Worm (Caenorhabditis elegans): ENCODE data around the gene coh-3.

The coh-3 gene

DNA sequence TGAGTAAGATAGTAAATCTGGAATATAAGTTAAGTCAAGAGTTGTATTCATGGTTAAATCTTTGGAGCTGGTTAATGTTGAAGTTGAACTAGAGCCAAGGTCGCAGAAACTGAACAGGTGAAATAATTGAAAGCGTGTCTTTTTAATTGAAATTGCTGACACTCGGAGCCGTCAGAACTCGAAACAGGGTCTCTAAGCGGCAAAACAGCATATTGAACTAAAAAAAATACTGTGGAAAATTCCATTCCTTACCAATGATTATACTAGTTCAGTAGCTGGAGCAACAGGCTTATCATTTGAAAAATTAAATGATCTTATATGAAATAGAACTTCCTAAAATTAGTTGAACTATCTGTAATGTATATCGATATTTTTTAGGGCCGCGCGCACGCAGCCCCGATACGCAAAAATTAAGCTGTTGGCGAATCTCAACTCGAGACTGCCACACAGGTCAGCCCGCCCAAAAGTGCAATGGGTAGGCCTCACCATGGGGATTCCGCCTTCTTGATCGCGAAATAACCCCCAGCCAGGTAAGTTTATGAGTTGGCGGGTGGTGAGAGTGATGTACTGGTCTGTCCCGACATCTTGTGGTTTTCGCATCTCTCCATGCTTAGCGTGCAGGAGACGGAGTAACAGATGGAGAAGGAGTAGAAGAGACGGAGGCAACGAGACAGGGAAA lies 11.1 kb downstream of the coh-3 start, which contains the start of gene srz-97 (continued):
- TF ChIP-seq ets-4 (GFP tag; optimal IDR thresholded peaks at IDR 0.05): no peak
- TF ChIP-seq ztf-22 (GFP tag; optimal IDR thresholded peaks at IDR 0.05): no peak
- peak; percentile 62 for TF ChIP-seq B0336.3 (GFP tag; IDR thresholded peaks at IDR 0.05)
- no peak for TF ChIP-seq K12H6.12 (tag; optimal IDR thresholded peaks at IDR 0.05)
- no peak for TF ChIP-seq K11D2.4 (GFP tag; IDR thresholded peaks at IDR 0.05)
- TF ChIP-seq Y95B8A.8 (GFP tag; IDR thresholded peaks at IDR 0.05): peak; percentile 83; the same call in 1 of the 2 replicates
- peak; percentile 65 for TF ChIP-seq nfyb-1 (GFP tag; IDR thresholded peaks at IDR 0.05)
- TF ChIP-seq nhr-90 (tag; optimal IDR thresholded peaks at IDR 0.05): no peak
- TF ChIP-seq hmg-1.2 (GFP tag; IDR thresholded peaks at IDR 0.05): peak; percentile 93
- TF ChIP-seq ceh-27 (GFP tag; optimal IDR thresholded peaks at IDR 0.05): no peak
- TF ChIP-seq nhr-120 (GFP tag; IDR thresholded peaks at IDR 0.05): no peak
- TF ChIP-seq B0261.1 (tag; optimal IDR thresholded peaks at IDR 0.05): peak; percentile 17
- no peak for TF ChIP-seq rec-8 (tag; optimal IDR thresholded peaks at IDR 0.05)
- no peak for TF ChIP-seq ceh-79 (tag; optimal IDR thresholded peaks at IDR 0.05)
- no peak for TF ChIP-seq sdz-38 (tag; optimal IDR thresholded peaks at IDR 0.05)
- TF ChIP-seq bed-1 (GFP tag; IDR thresholded peaks at IDR 0.05): no peak
- TF ChIP-seq F57C9.4 (tag; optimal IDR thresholded peaks at IDR 0.05): no peak
- peak; percentile 65 for TF ChIP-seq F49E8.2 (tag; optimal IDR thresholded peaks at IDR 0.05; ENCODE audit: insufficient read depth)
- TF ChIP-seq hlh-26 (GFP tag; conservative IDR thresholded peaks at IDR 0.05): no peak
- TF ChIP-seq snpc-4 (GFP tag; optimal IDR thresholded peaks at IDR 0.05): peak; percentile 94
- TF ChIP-seq snpc-4 (tag; optimal IDR thresholded peaks at IDR 0.05): peak; percentile 93 to 99 (median 98)
- no peak for TF ChIP-seq mxl-1 (tag; optimal IDR thresholded peaks at IDR 0.05)
- TF ChIP-seq F22D6.2 (tag; optimal IDR thresholded peaks at IDR 0.05): no peak
- TF ChIP-seq lin-26 (GFP tag; IDR thresholded peaks at IDR 0.05): peak; percentile 68; the same call in 1 of the 2 replicates
- TF ChIP-seq mes-4 (tag; optimal IDR thresholded peaks at IDR 0.05): peak; percentile 17
- no peak for TF ChIP-seq nhr-179 (tag; optimal IDR thresholded peaks at IDR 0.05)
- TF ChIP-seq lin-40 (tag; optimal IDR thresholded peaks at IDR 0.05): no peak
- TF ChIP-seq ceh-100 (GFP tag; IDR thresholded peaks at IDR 0.05): 0 out of 2 replicates have a peak, but pooled peaks have one; percentile 42
- TF ChIP-seq F39B2.1 (GFP tag; IDR thresholded peaks at IDR 0.05): no peak
- peak; percentile 37; the same call in 1 of the 2 replicates for TF ChIP-seq ekl-4 (GFP tag; IDR thresholded peaks at IDR 0.05)
- no peak for TF ChIP-seq ztf-6 (GFP tag; IDR thresholded peaks at IDR 0.05)
- TF ChIP-seq Y56A3A.18 (GFP tag; IDR thresholded peaks at IDR 0.05): peak; percentile 48; the same call in 1 of the 2 replicates
- TF ChIP-seq xnd-1 (tag; optimal IDR thresholded peaks at IDR 0.05): peak; percentile 21
- TF ChIP-seq rcor-1 (GFP tag; IDR thresholded peaks at IDR 0.05): peak; percentile 81
- no peak for TF ChIP-seq unc-62 (GFP tag; optimal IDR thresholded peaks at IDR 0.05)
- no peak for TF ChIP-seq lir-1 (GFP tag; conservative IDR thresholded peaks at IDR 0.05)
- no peak for TF ChIP-seq dpl-1 (GFP tag; optimal IDR thresholded peaks at IDR 0.05)
- TF ChIP-seq nhr-27 (tag; optimal IDR thresholded peaks at IDR 0.05): no peak
- no peak for TF ChIP-seq somi-1 (GFP tag; optimal IDR thresholded peaks at IDR 0.05)
- TF ChIP-seq ztf-26 (tag; optimal IDR thresholded peaks at IDR 0.05): no peak
- TF ChIP-seq lag-1 (GFP tag; IDR thresholded peaks at IDR 0.05): no peak
- TF ChIP-seq madf-3 (GFP tag; IDR thresholded peaks at IDR 0.05): no peak
- no peak; the same call in 1 of the 2 replicates for TF ChIP-seq zfh-2 (GFP tag; conservative IDR thresholded peaks at IDR 0.05)
- no peak for TF ChIP-seq zim-3 (tag; optimal IDR thresholded peaks at IDR 0.05)
- TF ChIP-seq Y79H2A.3 (GFP tag; conservative IDR thresholded peaks at IDR 0.05): 0 out of 2 replicates have a peak, but pooled peaks have one; percentile 42
